Worm (Caenorhabditis elegans): ENCODE measurements around the gene K10D11.2.

- no peak for TF ChIP-seq ceh-36 (tag; optimal IDR thresholded peaks at IDR 0.05)
- no peak for TF ChIP-seq F13C5.2 (tag; optimal IDR thresholded peaks at IDR 0.05)
- TF ChIP-seq ama-1 (optimal IDR thresholded peaks at IDR 0.05): no peak
- TF ChIP-seq hmbx-1 (tag; optimal IDR thresholded peaks at IDR 0.05): no peak
- TF ChIP-seq aly-1 (tag; optimal IDR thresholded peaks at IDR 0.05): no peak
- no peak for TF ChIP-seq tra-4 (tag; optimal IDR thresholded peaks at IDR 0.05)
- TF ChIP-seq ets-7 (tag; optimal IDR thresholded peaks at IDR 0.05): no peak
- no peak for TF ChIP-seq scrt-1 (GFP tag; IDR thresholded peaks at IDR 0.05)
- TF ChIP-seq tbx-11 (GFP tag; IDR thresholded peaks at IDR 0.05): no peak
Measured at ce11 chrIV:12972780-12973179, 6.0 kb upstream of the K10D11.2 start.

Data from whole organism, early embryonic.